Fruit fly (Drosophila melanogaster): ENCODE measurements around the gene CG31106.
A peak's percentile ranks its signal among the peaks of the same experiment; 100 is the strongest.

The CG31106 gene

DNA sequence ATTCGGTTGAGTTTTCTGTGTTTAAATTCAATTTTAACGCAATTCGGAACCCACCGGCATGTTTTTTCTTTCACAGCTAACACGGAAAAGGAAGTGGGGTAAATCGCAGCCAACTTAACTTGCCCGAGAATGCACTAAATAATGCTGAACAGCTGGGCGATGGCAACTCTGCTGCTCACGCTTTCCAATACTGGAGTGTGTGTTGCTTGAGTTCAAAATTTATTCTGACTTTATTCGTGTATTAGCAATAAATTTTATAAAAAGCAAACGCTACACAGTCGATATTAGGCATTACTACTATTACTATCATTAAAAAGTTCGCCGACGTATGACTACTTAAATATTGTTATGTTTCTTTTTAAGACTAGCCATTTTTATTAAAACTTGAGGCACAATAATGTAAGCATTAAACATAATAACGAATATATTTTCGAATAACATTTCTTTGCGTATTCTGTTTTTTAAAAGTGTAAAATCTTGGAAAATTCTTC lies 31.3 kb downstream of the CG31106 start, which contains the start of the genes RpS27 and Nup37 (continued):
- TF ChIP-seq maf-S (GFP tag; optimal IDR thresholded peaks at IDR 0.05) (peak; percentile 98), fd64A (GFP tag; optimal IDR thresholded peaks at IDR 0.05) (peak; percentile 98), CG10565 (GFP tag; optimal IDR thresholded peaks at IDR 0.05) (peak; percentile 91), Atf3 (GFP tag; optimal IDR thresholded peaks at IDR 0.05) (peak; percentile 98), E2f2 (GFP tag; IDR thresholded peaks at IDR 0.05) (peak; percentile 85), CG18764 (GFP tag; optimal IDR thresholded peaks at IDR 0.05) (peak; percentile 98), gcm (GFP tag; optimal IDR thresholded peaks at IDR 0.05) (peak; percentile 95), HLH4C (GFP tag; IDR thresholded peaks at IDR 0.05; ENCODE audit: partially characterized antibody) (no peak), crol (GFP tag; IDR thresholded peaks at IDR 0.05) (peak; percentile 78; the same call in 1 of the 2 replicates), tll (GFP tag; optimal IDR thresholded peaks at IDR 0.05) (peak in 1 of 2 experiments; percentile 88), pros (GFP tag; optimal IDR thresholded peaks at IDR 0.05) (peak; percentile 73), CG6254 (GFP tag; optimal IDR thresholded peaks at IDR 0.05) (peak; percentile 89), bowl (GFP tag; IDR thresholded peaks at IDR 0.05) (peak; percentile 88), Dll (GFP tag; IDR thresholded peaks at IDR 0.05; ENCODE audit: partially characterized antibody) (no peak), CG4360 (GFP tag; IDR thresholded peaks at IDR 0.05) (peak; percentile 67), ci (GFP tag; IDR thresholded peaks at IDR 0.05) (peak; percentile 99), stwl (tag; optimal IDR thresholded peaks at IDR 0.05) (peak; percentile 95), CG17385 (GFP tag; optimal IDR thresholded peaks at IDR 0.05) (peak; percentile 97), CG18476 (GFP tag; optimal IDR thresholded peaks at IDR 0.05) (peak; percentile 93), CG2199 (GFP tag; IDR thresholded peaks at IDR 0.05) (peak; percentile 96), CG6683 (GFP tag; optimal IDR thresholded peaks at IDR 0.05) (peak; percentile 94), MESR4 (GFP tag; optimal IDR thresholded peaks at IDR 0.05) (peak; percentile 99), Sry-β (GFP tag; optimal IDR thresholded peaks at IDR 0.05) (peak; percentile 80), tx (GFP tag; optimal IDR thresholded peaks at IDR 0.05) (peak; percentile 97), CG10267 (tag; optimal IDR thresholded peaks at IDR 0.05) (peak; percentile 99), CG31224 (GFP tag; IDR thresholded peaks at IDR 0.05) (peak; percentile 93), unc-4 (GFP tag; IDR thresholded peaks at IDR 0.05; ENCODE audit: partially characterized antibody) (0 out of 2 replicates have a peak, but pooled peaks have one; percentile 21), CG12769 (tag; optimal IDR thresholded peaks at IDR 0.05) (peak; percentile 98), CG15011 (GFP tag; optimal IDR thresholded peaks at IDR 0.05) (peak; percentile 99), D19A (tag; optimal IDR thresholded peaks at IDR 0.05) (peak; percentile 77), B-H2 (GFP tag; optimal IDR thresholded peaks at IDR 0.05) (peak; percentile 100), bcd (GFP tag; optimal IDR thresholded peaks at IDR 0.05) (peak; percentile 100), CG4404 (GFP tag; IDR thresholded peaks at IDR 0.05) (peak; percentile 89), fd3F (GFP tag; optimal IDR thresholded peaks at IDR 0.05) (peak; percentile 97), tup (GFP tag; optimal IDR thresholded peaks at IDR 0.05) (peak; percentile 93), Stat92E (GFP tag; optimal IDR thresholded peaks at IDR 0.05) (peak in 1 of 3 experiments; percentile 82), CG11560 (tag; IDR thresholded peaks at IDR 0.05) (peak; percentile 89), CG11398 (GFP tag; optimal IDR thresholded peaks at IDR 0.05) (peak; percentile 99), hb (GFP tag; IDR thresholded peaks at IDR 0.05; ENCODE audit: partially characterized antibody) (no peak), Taf1 (GFP tag; IDR thresholded peaks at IDR 0.05) (peak; percentile 81; the same call in 1 of the 2 replicates), her (GFP tag; optimal IDR thresholded peaks at IDR 0.05) (peak; percentile 97), CG10543 (GFP tag; optimal IDR thresholded peaks at IDR 0.05) (peak; percentile 100), jigr1 (GFP tag; IDR thresholded peaks at IDR 0.05) (peak; percentile 72; the same call in 1 of the 3 replicates), CG9609 (GFP tag; optimal IDR thresholded peaks at IDR 0.05) (peak; percentile 99), Hr39 (optimal IDR thresholded peaks at IDR 0.05) (no peak), Spps (tag; optimal IDR thresholded peaks at IDR 0.05) (peak; percentile 82), Lhr (GFP tag; optimal IDR thresholded peaks at IDR 0.05) (peak; percentile 97), Dip2 (GFP tag; IDR thresholded peaks at IDR 0.05) (0 out of 2 replicates have a peak, but pooled peaks have one; percentile 14), CG11456 (GFP tag; IDR thresholded peaks at IDR 0.05) (peak; percentile 99)

All from whole organism, embryonic.